Worm (Caenorhabditis elegans) whole organism, young adult: ENCODE results near the gene tin-9.2.

Source experiments
- B0019.2 ChIP-seq: fragments of 200-800 bp; sonication (Bioruptor generic); conservative IDR thresholded peaks from 2 replicates; pipeline ENCODE4 v1.3.6; 2022; ENCODE audit warnings: missing genetic modification reagents, missing genetic modification characterization, missing compliant biosample characterization
- B0336.3 ChIP-seq: fragments of 200-800 bp; sonication (Bioruptor generic); IDR thresholded peaks from 2 replicates; pipeline ENCODE4 v1.3.6; 2022; ENCODE audit warnings: missing genetic modification characterization, missing compliant biosample characterization
- F10E7.11 ChIP-seq: sonication (generic microtip); optimal IDR thresholded peaks from 2 replicates; lab custom pipeline; 2017; ENCODE audit warnings: mild to moderate bottlenecking, missing genetic modification characterization, moderate library complexity, missing compliant biosample characterization
- F57A8.1 ChIP-seq: fragments of 200-800 bp; sonication (Bioruptor generic); optimal IDR thresholded peaks from 2 replicates; lab custom pipeline; 2018; ENCODE audit warnings: mild to moderate bottlenecking, missing genetic modification characterization, moderate library complexity, missing compliant biosample characterization
- F57C9.4 ChIP-seq: sonication (generic microtip); optimal IDR thresholded peaks from 2 replicates; lab custom pipeline; 2017; ENCODE audit warnings: mild to moderate bottlenecking, missing genetic modification characterization, missing compliant biosample characterization
- K11D2.4 ChIP-seq: fragments of 200-800 bp; sonication (Bioruptor generic); IDR thresholded peaks from 2 replicates; pipeline ENCODE4 v1.3.6; 2022; ENCODE audit warnings: missing genetic modification reagents, missing genetic modification characterization, missing compliant biosample characterization
- T26A5.8 ChIP-seq: sonication (generic microtip); optimal IDR thresholded peaks from 2 replicates; lab custom pipeline; 2016; ENCODE audit warnings: missing genetic modification characterization, missing compliant biosample characterization
- Y53G8AR.9 ChIP-seq: fragments of 200-800 bp; sonication (Bioruptor generic); conservative IDR thresholded peaks from 2 replicates; pipeline ENCODE4 v1.3.6; 2022; ENCODE audit warnings: missing genetic modification reagents, missing genetic modification characterization, missing compliant biosample characterization
- Y79H2A.3 ChIP-seq: fragments of 200-800 bp; sonication (Bioruptor generic); conservative IDR thresholded peaks from 2 replicates; pipeline ENCODE4 v1.3.6; 2022; ENCODE audit warnings: missing genetic modification reagents, missing genetic modification characterization, missing compliant biosample characterization
- ZK185.1 ChIP-seq: sonication (generic microtip); optimal IDR thresholded peaks from 2 replicates; lab custom pipeline; 2016; ENCODE audit warnings: mild to moderate bottlenecking, missing genetic modification characterization, missing compliant biosample characterization; ENCODE audit not compliant: poor library complexity, severe bottlenecking
- akir-1 ChIP-seq: fragments of 200-800 bp; sonication (Bioruptor generic); optimal IDR thresholded peaks from 2 replicates; lab custom pipeline; 2018; ENCODE audit warnings: mild to moderate bottlenecking, missing genetic modification characterization, moderate library complexity, missing compliant biosample characterization
- ama-1 ChIP-seq, 3 experiments: fragments of 150-350 bp in 1 of 3; sonication (generic microtip) in 2 of 3; optimal IDR thresholded peaks; 2 replicates each; lab custom pipeline; 2014 to 2018; ENCODE audit warnings: missing biosample characterization in 2 of 3, missing genetic modification characterization in 2 of 3, missing genetic modification reagents in 2 of 3
- aptf-3 ChIP-seq: fragments of 200-800 bp; sonication (Bioruptor generic); IDR thresholded peaks from 2 replicates; pipeline ENCODE4 v1.3.6; 2022; ENCODE audit warnings: missing genetic modification characterization, missing compliant biosample characterization
- atf-7 ChIP-seq: sonication (generic microtip); optimal IDR thresholded peaks from 2 replicates; lab custom pipeline; 2017; ENCODE audit warnings: mild to moderate bottlenecking, missing genetic modification characterization, missing compliant biosample characterization
- athp-1 ChIP-seq: sonication (generic microtip); optimal IDR thresholded peaks from 2 replicates; lab custom pipeline; 2017; ENCODE audit warnings: mild to moderate bottlenecking, missing genetic modification characterization, missing compliant biosample characterization
- cebp-1 ChIP-seq, 2 experiments: fragments of 200-800 bp in 1 of 2; sonication (Bioruptor generic) in 1 of 2; sonication (generic microtip) in 1 of 2; IDR thresholded peaks in 1 of 2; optimal IDR thresholded peaks in 1 of 2; 2 replicates each; pipeline versions ENCODE4 v1.3.6 to Lab custom; 2017 to 2022; ENCODE audit warnings: missing compliant biosample characterization in 2 of 2, missing genetic modification characterization in 2 of 2, mild to moderate bottlenecking in 1 of 2, missing genetic modification reagents in 1 of 2, moderate library complexity in 1 of 2
- cebp-2 ChIP-seq: fragments of 200-800 bp; sonication (Bioruptor generic); IDR thresholded peaks from 2 replicates; pipeline ENCODE4 v1.3.6; 2022; ENCODE audit warnings: missing genetic modification characterization, missing compliant biosample characterization
- ceh-27 ChIP-seq: fragments of 200-800 bp; sonication (Bioruptor generic); optimal IDR thresholded peaks from 2 replicates; lab custom pipeline; 2018; ENCODE audit warnings: mild to moderate bottlenecking, missing genetic modification characterization, moderate library complexity, missing compliant biosample characterization
- ceh-79 ChIP-seq: sonication (generic microtip); optimal IDR thresholded peaks from 2 replicates; lab custom pipeline; 2017; ENCODE audit warnings: mild to moderate bottlenecking, missing genetic modification characterization, missing compliant biosample characterization
- chd-7 ChIP-seq: sonication (generic microtip); optimal IDR thresholded peaks from 2 replicates; lab custom pipeline; 2016; ENCODE audit warnings: mild to moderate bottlenecking, missing genetic modification characterization, moderate library complexity, missing compliant biosample characterization
- hmg-1.2 ChIP-seq: fragments of 200-800 bp; sonication (Bioruptor generic); IDR thresholded peaks from 2 replicates; pipeline ENCODE4 v1.3.6; 2022; ENCODE audit warnings: missing genetic modification reagents, missing genetic modification characterization, missing compliant biosample characterization
- hsf-1 ChIP-seq: fragments of 200-800 bp; sonication (Bioruptor generic); IDR thresholded peaks from 2 replicates; pipeline ENCODE4 v1.3.6; 2022; ENCODE audit warnings: missing genetic modification reagents, missing genetic modification characterization, missing compliant biosample characterization
- lin-26 ChIP-seq: fragments of 200-800 bp; sonication (Bioruptor generic); IDR thresholded peaks from 2 replicates; pipeline ENCODE4 v1.3.6; 2022; ENCODE audit warnings: missing genetic modification reagents, missing genetic modification characterization, missing compliant biosample characterization
- lin-40 ChIP-seq: sonication (generic microtip); optimal IDR thresholded peaks from 2 replicates; lab custom pipeline; 2016; ENCODE audit warnings: missing genetic modification characterization, mild to moderate bottlenecking, missing compliant biosample characterization, missing genotype, missing genetic modification reagents
- lsl-1 ChIP-seq: fragments of 200-800 bp; sonication (Bioruptor generic); optimal IDR thresholded peaks from 2 replicates; lab custom pipeline; 2018; ENCODE audit warnings: mild to moderate bottlenecking, missing genetic modification characterization, moderate library complexity, missing compliant biosample characterization
- madf-3 ChIP-seq: fragments of 200-800 bp; sonication (Bioruptor generic); IDR thresholded peaks from 2 replicates; pipeline ENCODE4 v1.3.6; 2022; ENCODE audit warnings: missing genetic modification reagents, missing genetic modification characterization, missing compliant biosample characterization
- madf-6 ChIP-seq: fragments of 200-800 bp; sonication (Bioruptor generic); IDR thresholded peaks from 2 replicates; pipeline ENCODE4 v1.3.6; 2022; ENCODE audit warnings: missing genetic modification reagents, missing genetic modification characterization, missing compliant biosample characterization
- mcd-1 ChIP-seq: fragments of 200-800 bp; sonication (Bioruptor generic); IDR thresholded peaks from 2 replicates; pipeline ENCODE4 v1.3.6; 2022; ENCODE audit warnings: missing genetic modification reagents, missing genetic modification characterization, missing compliant biosample characterization
- mxl-1 ChIP-seq: sonication (generic microtip); optimal IDR thresholded peaks from 2 replicates; lab custom pipeline; 2016; ENCODE audit warnings: missing genetic modification characterization, missing compliant biosample characterization
- nfyb-1 ChIP-seq: fragments of 200-800 bp; sonication (Bioruptor generic); IDR thresholded peaks from 2 replicates; pipeline ENCODE4 v1.3.6; 2022; ENCODE audit warnings: missing genetic modification reagents, missing genetic modification characterization, missing compliant biosample characterization
- repo-1 ChIP-seq: sonication (generic microtip); optimal IDR thresholded peaks from 2 replicates; lab custom pipeline; 2017; ENCODE audit warnings: mild to moderate bottlenecking, missing genetic modification characterization, missing compliant biosample characterization
- sea-2 ChIP-seq: fragments of 200-800 bp; sonication (Bioruptor generic); IDR thresholded peaks from 2 replicates; pipeline ENCODE4 v1.3.6; 2022; ENCODE audit warnings: missing genetic modification characterization, missing compliant biosample characterization
- snpc-1.1 ChIP-seq: sonication (generic microtip); optimal IDR thresholded peaks from 2 replicates; lab custom pipeline; 2017; ENCODE audit warnings: missing genetic modification characterization, mild to moderate bottlenecking, missing compliant biosample characterization, antibody characterized with exemption, moderate library complexity, missing genotype, missing genetic modification reagents; ENCODE audit not compliant: insufficient read depth
- snpc-1.3 ChIP-seq: sonication (generic microtip); optimal IDR thresholded peaks from 2 replicates; lab custom pipeline; 2017; ENCODE audit warnings: missing genetic modification characterization, mild to moderate bottlenecking, missing compliant biosample characterization, antibody characterized with exemption, moderate library complexity, missing genotype, missing genetic modification reagents; ENCODE audit not compliant: insufficient read depth
- snpc-4 ChIP-seq, 5 experiments: fragments of 150-350 bp in 1 of 5; sonication (generic microtip) in 4 of 5; optimal IDR thresholded peaks; 2 replicates each; lab custom pipeline; 2014 to 2018; ENCODE audit warnings: missing genetic modification characterization in 5 of 5, missing biosample characterization in 3 of 5, antibody characterized with exemption in 2 of 5, mild to moderate bottlenecking in 2 of 5, missing compliant biosample characterization in 2 of 5, missing genotype in 2 of 5, moderate library complexity in 2 of 5, missing genetic modification reagents in 1 of 5
- somi-1 ChIP-seq: fragments of 200-800 bp; sonication (Bioruptor generic); optimal IDR thresholded peaks from 2 replicates; lab custom pipeline; 2018; ENCODE audit warnings: mild to moderate bottlenecking, missing genetic modification characterization, missing compliant biosample characterization
- sptf-2 ChIP-seq: fragments of 200-800 bp; sonication (Bioruptor generic); optimal IDR thresholded peaks from 2 replicates; lab custom pipeline; 2018; ENCODE audit warnings: mild to moderate bottlenecking, missing genetic modification characterization, missing compliant biosample characterization
- tbx-9 ChIP-seq: sonication (generic microtip); optimal IDR thresholded peaks from 2 replicates; lab custom pipeline; 2016; ENCODE audit warnings: borderline replicate concordance, missing genetic modification characterization, inconsistent platforms, missing compliant biosample characterization
- tlf-1 ChIP-seq: fragments of 200-800 bp; sonication (Bioruptor generic); optimal IDR thresholded peaks from 2 replicates; lab custom pipeline; 2018; ENCODE audit warnings: mild to moderate bottlenecking, missing genetic modification characterization, missing compliant biosample characterization
- ztf-25 ChIP-seq: fragments of 200-800 bp; sonication (Bioruptor generic); IDR thresholded peaks from 2 replicates; pipeline ENCODE4 v1.3.6; 2022; ENCODE audit warnings: missing genetic modification reagents, missing genetic modification characterization, missing compliant biosample characterization
- ztf-26 ChIP-seq: sonication (generic microtip); optimal IDR thresholded peaks from 2 replicates; lab custom pipeline; 2017; ENCODE audit warnings: missing genetic modification characterization, missing compliant biosample characterization

Gene tin-9.2

ce11 chrIV:13080861-13081260 is 17.9 kb upstream of the tin-9.2 start:
- no peak for TF ChIP-seq B0336.3 (GFP tag; lab: Robert Waterston, UW)
- TF ChIP-seq repo-1, result peak; percentile 40
- no peak for TF ChIP-seq snpc-4 (GFP tag; optimal IDR thresholded peaks at IDR 0.05; lab: Kevin White, UChicago)
- no peak for TF ChIP-seq snpc-4 (tag; optimal IDR thresholded peaks at IDR 0.05; lab: Kevin White, UChicago)
- no peak for TF ChIP-seq akir-1 (GFP tag; lab: Kevin White, UChicago)
- no peak for TF ChIP-seq mxl-1
- TF ChIP-seq ztf-25, result no peak
- no peak for TF ChIP-seq tbx-9
- TF ChIP-seq madf-6 (GFP tag; lab: Robert Waterston, UW), result 0 out of 2 replicates have a peak, but pooled peaks have one; percentile 6
- no peak for TF ChIP-seq atf-7 (tag; lab: Kevin White, UChicago)
- peak; percentile 31 for TF ChIP-seq ama-1 (optimal IDR thresholded peaks at IDR 0.05; lab: Kevin White, UChicago)
- no peak for TF ChIP-seq ama-1 (GFP tag; optimal IDR thresholded peaks at IDR 0.05; lab: Kevin White, UChicago)
- no peak for TF ChIP-seq F10E7.11 (tag; lab: Kevin White, UChicago)

- TF ChIP-seq ama-1 (optimal IDR thresholded peaks at IDR 0.05; lab: Kevin White, UChicago) (peak; percentile 81), ama-1 (GFP tag; optimal IDR thresholded peaks at IDR 0.05; lab: Kevin White, UChicago) (no peak), B0336.3 (GFP tag; lab: Robert Waterston, UW) (no peak), tlf-1 (GFP tag; lab: Kevin White, UChicago) (no peak), mcd-1 (GFP tag; lab: Robert Waterston, UW) (peak; percentile 28; the same call in 1 of the 2 replicates), lin-26 (peak; percentile 60; the same call in 1 of the 2 replicates), hsf-1 (no peak), lsl-1 (no peak), ceh-27 (GFP tag; lab: Kevin White, UChicago) (peak; percentile 19), F57A8.1 (no peak), ztf-26 (tag; lab: Kevin White, UChicago) (peak; percentile 27), sptf-2 (no peak), K11D2.4 (0 out of 2 replicates have a peak, but pooled peaks have one; percentile 56), T26A5.8 (tag; lab: Kevin White, UChicago) (no peak)
- TF ChIP-seq, all 124 proteins: peak for 6
These were observed 16.7 kb upstream of the tin-9.2 start for ce11 chrIV:13082106-13082505.

- peak; percentile 6; the same call in 1 of the 2 replicates for TF ChIP-seq cebp-2 (GFP tag; lab: Robert Waterston, UW)
- TF ChIP-seq lin-40 (tag; lab: Kevin White, UChicago), result peak; percentile 36
- 0 out of 2 replicates have a peak, but pooled peaks have one; percentile 8 for TF ChIP-seq hmg-1.2 (GFP tag; lab: Robert Waterston, UW)
- TF ChIP-seq ceh-79 (tag; lab: Kevin White, UChicago), result no peak
- TF ChIP-seq Y79H2A.3, result no peak
- TF ChIP-seq somi-1 (GFP tag; lab: Kevin White, UChicago), result peak; percentile 59
- TF ChIP-seq Y53G8AR.9 (GFP tag; lab: Robert Waterston, UW), result peak; percentile 28; the same call in 1 of the 2 replicates
- no peak for TF ChIP-seq F57C9.4 (tag; lab: Kevin White, UChicago)
- TF ChIP-seq aptf-3 (GFP tag; lab: Robert Waterston, UW), result no peak
- no peak for TF ChIP-seq athp-1 (tag; lab: Kevin White, UChicago)
- no peak for TF ChIP-seq B0019.2 (GFP tag; lab: Robert Waterston, UW)
- 0 out of 2 replicates have a peak, but pooled peaks have one; percentile 20 for TF ChIP-seq mcd-1 (GFP tag; lab: Robert Waterston, UW)
- TF ChIP-seq chd-7, result peak; percentile 59
- TF ChIP-seq lin-26, result peak; percentile 22; the same call in 1 of the 2 replicates
- TF ChIP-seq madf-3 (GFP tag; lab: Robert Waterston, UW), result 0 out of 2 replicates have a peak, but pooled peaks have one; percentile 3
- no peak for TF ChIP-seq sptf-2
- TF ChIP-seq F10E7.11 (tag; lab: Kevin White, UChicago), result peak; percentile 4
- TF ChIP-seq sea-2 (GFP tag; lab: Robert Waterston, UW), result no peak
- TF ChIP-seq ZK185.1 (tag; lab: Kevin White, UChicago), result peak; percentile 20
- 0 out of 2 replicates have a peak, but pooled peaks have one; percentile 40 for TF ChIP-seq nfyb-1 (GFP tag; lab: Robert Waterston, UW)
- no peak for TF ChIP-seq snpc-1.3 (tag; lab: Kevin White, UChicago)
- TF ChIP-seq snpc-1.1 (tag; lab: Kevin White, UChicago), result no peak
- no peak for TF ChIP-seq cebp-1 (GFP tag; IDR thresholded peaks at IDR 0.05; lab: Robert Waterston, UW)
- peak; percentile 25 for TF ChIP-seq cebp-1 (tag; optimal IDR thresholded peaks at IDR 0.05; lab: Kevin White, UChicago)
These were observed 15.7 kb upstream of the tin-9.2 start for ce11 chrIV:13082836-13083763.
